Fruit fly (Drosophila melanogaster): ENCODE results near the gene CG4593.

DNA sequence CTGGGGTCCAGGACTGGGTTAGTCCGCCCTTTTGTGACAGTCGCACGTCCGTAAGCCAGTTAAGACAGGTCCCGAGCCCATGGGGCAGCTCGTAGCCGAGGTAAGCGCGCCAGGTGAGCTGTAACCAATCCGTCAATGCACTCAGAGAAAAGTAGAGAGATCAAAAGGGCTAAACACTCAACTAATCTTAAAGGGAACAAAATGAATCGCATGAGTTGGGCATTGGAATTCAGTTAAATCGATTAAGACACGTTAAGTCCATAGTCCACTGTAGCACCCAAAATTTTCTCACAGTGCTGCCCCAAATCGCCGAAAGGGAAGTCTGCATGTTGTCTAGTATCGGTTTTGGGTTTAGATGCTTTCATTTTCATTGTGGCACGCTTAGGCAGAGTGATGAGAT, 49.9 kb downstream of the CG4593 start:
- TF ChIP-seq usp (GFP tag; optimal IDR thresholded peaks at IDR 0.05) (no peak), pan (optimal IDR thresholded peaks at IDR 0.05) (no peak), psq (optimal IDR thresholded peaks at IDR 0.05) (no peak), EcR (GFP tag; optimal IDR thresholded peaks at IDR 0.05) (no peak), CG8478 (optimal IDR thresholded peaks at IDR 0.05) (no peak), Dll (optimal IDR thresholded peaks at IDR 0.05) (no peak)
